Fruit fly (Drosophila melanogaster) whole organism, embryonic: Measurements from ENCODE around the gene GstD7.
A peak's percentile ranks its signal among the peaks of the same experiment; 100 is the strongest.

Experiments used
- Antp ChIP-seq: fragments of 200-800 bp; sonication (Bioruptor generic); optimal IDR thresholded peaks from 3 replicates; lab custom pipeline; 2016; ENCODE audit warnings: missing biosample characterization, missing genetic modification characterization
- Bgb ChIP-seq: fragments of 200-800 bp; sonication (Bioruptor generic); IDR thresholded peaks from 2 replicates; pipeline ENCODE4 v1.3.6; 2022; ENCODE audit warnings: missing biosample characterization, missing genetic modification characterization; ENCODE audit not compliant: partially characterized antibody
- BtbVII ChIP-seq: fragments of 200-800 bp; sonication (Bioruptor generic); optimal IDR thresholded peaks from 3 replicates; lab custom pipeline; 2017; ENCODE audit warnings: missing biosample characterization, mild to moderate bottlenecking, missing genetic modification characterization
- CG1024 ChIP-seq: fragments of 200-800 bp; sonication (Bioruptor generic); IDR thresholded peaks from 2 replicates; pipeline ENCODE4 v1.3.6; 2022; ENCODE audit warnings: missing biosample characterization, missing genetic modification characterization
- CG11456 ChIP-seq: fragments of 200-800 bp; sonication (Bioruptor generic); IDR thresholded peaks from 3 replicates; pipeline ENCODE4 v1.3.6; 2022; ENCODE audit warnings: missing biosample characterization, missing genetic modification characterization
- CG12391 ChIP-seq: fragments of 200-800 bp; sonication (Bioruptor generic); optimal IDR thresholded peaks from 3 replicates; lab custom pipeline; 2018; ENCODE audit warnings: missing biosample characterization, mild to moderate bottlenecking, missing genetic modification characterization, moderate library complexity
- CG12744 ChIP-seq: fragments of 200-800 bp; sonication (Bioruptor generic); optimal IDR thresholded peaks from 2 replicates; lab custom pipeline; 2016; ENCODE audit warnings: missing biosample characterization, missing genetic modification characterization
- CG12769 ChIP-seq: fragments of 200-800 bp; sonication (Bioruptor generic); optimal IDR thresholded peaks from 2 replicates; lab custom pipeline; 2019; ENCODE audit warnings: missing biosample characterization, mild to moderate bottlenecking, missing genetic modification characterization, moderate library complexity
- CG14014 ChIP-seq: fragments of 200-800 bp; sonication (Bioruptor generic); IDR thresholded peaks from 2 replicates; pipeline ENCODE4 v1.3.6; 2022; ENCODE audit warnings: missing biosample characterization, missing genetic modification characterization
- CG15514 ChIP-seq: fragments of 200-800 bp; sonication (Bioruptor generic); optimal IDR thresholded peaks from 3 replicates; lab custom pipeline; 2017; ENCODE audit warnings: missing biosample characterization, missing genetic modification characterization, mild to moderate bottlenecking, moderate library complexity, missing genetic modification reagents
- CG16863 ChIP-seq: fragments of 200-800 bp; sonication (Bioruptor generic); optimal IDR thresholded peaks from 3 replicates; lab custom pipeline; 2016; ENCODE audit warnings: missing biosample characterization, missing genetic modification characterization
- CG17186 ChIP-seq: fragments of 200-800 bp; sonication (Bioruptor generic); optimal IDR thresholded peaks from 3 replicates; lab custom pipeline; 2017; ENCODE audit warnings: missing biosample characterization, missing genetic modification reagents, missing genetic modification characterization
- CG17829 ChIP-seq: fragments of 200-800 bp; optimal IDR thresholded peaks from 2 replicates; lab custom pipeline; 2019; ENCODE audit warnings: missing biosample characterization, mild to moderate bottlenecking, missing genetic modification characterization, moderate library complexity
- CG2199 ChIP-seq: fragments of 200-800 bp; sonication (Bioruptor generic); IDR thresholded peaks from 3 replicates; pipeline ENCODE4 v1.3.6; 2022; ENCODE audit warnings: missing biosample characterization, missing genetic modification characterization
- CG30403 ChIP-seq: fragments of 200-800 bp; sonication (Bioruptor generic); optimal IDR thresholded peaks from 3 replicates; lab custom pipeline; 2016; ENCODE audit warnings: missing biosample characterization, missing genetic modification characterization
- CG32767 ChIP-seq: fragments of 200-800 bp; sonication (Bioruptor generic); IDR thresholded peaks from 2 replicates; pipeline ENCODE4 v1.3.6; 2022; ENCODE audit warnings: missing biosample characterization, missing genetic modification characterization
- CG34376 ChIP-seq: fragments of 200-800 bp; sonication (Bioruptor generic); optimal IDR thresholded peaks from 2 replicates; lab custom pipeline; 2018; ENCODE audit warnings: missing biosample characterization, mild to moderate bottlenecking, missing genetic modification characterization
- CG3847 ChIP-seq: fragments of 200-800 bp; sonication (Bioruptor generic); IDR thresholded peaks from 2 replicates; pipeline ENCODE4 v1.3.6; 2022; ENCODE audit warnings: missing biosample characterization, missing genetic modification characterization
- CG4328 ChIP-seq: fragments of 200-800 bp; sonication (Bioruptor generic); optimal IDR thresholded peaks from 3 replicates; lab custom pipeline; 2017; ENCODE audit warnings: missing biosample characterization, missing genetic modification reagents, missing genetic modification characterization
- CG4730 ChIP-seq: fragments of 200-800 bp; sonication (Bioruptor generic); IDR thresholded peaks from 2 replicates; pipeline ENCODE4 v1.3.6; 2022; ENCODE audit warnings: missing biosample characterization, missing genetic modification characterization
- CG6854 ChIP-seq: fragments of 200-800 bp; sonication (Bioruptor generic); optimal IDR thresholded peaks from 3 replicates; lab custom pipeline; 2017; ENCODE audit warnings: missing biosample characterization, mild to moderate bottlenecking, missing genetic modification characterization
- CG7786 ChIP-seq: fragments of 200-800 bp; sonication (Bioruptor generic); optimal IDR thresholded peaks from 2 replicates; lab custom pipeline; 2016; ENCODE audit warnings: missing biosample characterization, missing genetic modification characterization
- CG8290 ChIP-seq, 3 experiments: fragments of 200-800 bp; sonication (Bioruptor generic); optimal IDR thresholded peaks; 2 replicates each; lab custom pipeline; 2016 to 2019; ENCODE audit warnings: missing biosample characterization in 3 of 3, missing genetic modification characterization in 3 of 3, mild to moderate bottlenecking in 2 of 3, moderate library complexity in 1 of 3
- CG8944 ChIP-seq: fragments of 200-800 bp; sonication (Bioruptor generic); optimal IDR thresholded peaks from 3 replicates; lab custom pipeline; 2016; ENCODE audit warnings: missing biosample characterization, missing genetic modification characterization
- CG9437 ChIP-seq: fragments of 200-800 bp; sonication (Bioruptor generic); optimal IDR thresholded peaks from 2 replicates; lab custom pipeline; 2018; ENCODE audit warnings: missing biosample characterization, mild to moderate bottlenecking, missing genetic modification characterization
- CG9797 ChIP-seq: fragments of 200-800 bp; sonication (Bioruptor generic); optimal IDR thresholded peaks from 3 replicates; lab custom pipeline; 2018; ENCODE audit warnings: missing biosample characterization, mild to moderate bottlenecking, missing genetic modification characterization
- CG9932 ChIP-seq: fragments of 200-800 bp; sonication (Bioruptor generic); IDR thresholded peaks from 2 replicates; pipeline ENCODE4 v1.3.6; 2022; ENCODE audit warnings: missing biosample characterization, missing genetic modification characterization
- CoRest ChIP-seq: fragments of 200-800 bp; sonication (Bioruptor generic); optimal IDR thresholded peaks from 3 replicates; lab custom pipeline; 2018; ENCODE audit warnings: missing biosample characterization, mild to moderate bottlenecking, missing genetic modification characterization, moderate library complexity
- Dbx ChIP-seq: fragments of 200-800 bp; sonication (Bioruptor generic); IDR thresholded peaks from 3 replicates; pipeline ENCODE4 v1.3.6; 2022; ENCODE audit warnings: missing biosample characterization, missing genetic modification characterization
- Dek ChIP-seq: fragments of 200-800 bp; sonication (Bioruptor generic); optimal IDR thresholded peaks from 3 replicates; lab custom pipeline; 2019; ENCODE audit warnings: missing biosample characterization, mild to moderate bottlenecking, missing genetic modification characterization, moderate library complexity
- Drgx ChIP-seq: fragments of 200-800 bp; sonication (Bioruptor generic); IDR thresholded peaks from 2 replicates; pipeline ENCODE4 v1.3.6; 2022; ENCODE audit warnings: missing biosample characterization, missing genetic modification characterization
- E2f2 ChIP-seq: fragments of 200-800 bp; sonication (Bioruptor generic); IDR thresholded peaks from 2 replicates; pipeline ENCODE4 v1.3.6; 2022; ENCODE audit warnings: missing biosample characterization, missing genetic modification characterization
- Ets65A ChIP-seq: fragments of 200-800 bp; sonication (Bioruptor generic); peaks from one replicate; lab custom pipeline; 2016; ENCODE audit warnings: missing biosample characterization, missing genetic modification characterization
- Hsf ChIP-seq: fragments of 200-800 bp; sonication (Bioruptor generic); optimal IDR thresholded peaks from 3 replicates; lab custom pipeline; 2016; ENCODE audit warnings: missing biosample characterization, missing genetic modification characterization
- Lpt ChIP-seq: fragments of >200 bp; optimal IDR thresholded peaks from 2 replicates; lab custom pipeline; 2018; ENCODE audit warnings: missing biosample characterization, missing genetic modification characterization
- Myb ChIP-seq: fragments of 200-800 bp; sonication (Bioruptor generic); optimal IDR thresholded peaks from 2 replicates; lab custom pipeline; 2016; ENCODE audit warnings: missing biosample characterization, missing genetic modification characterization
- Sin3A ChIP-seq: fragments of >200 bp; optimal IDR thresholded peaks from 2 replicates; lab custom pipeline; 2018
- YL-1 ChIP-seq: fragments of 200-800 bp; sonication (Bioruptor generic); optimal IDR thresholded peaks from 3 replicates; lab custom pipeline; 2017; ENCODE audit warnings: missing biosample characterization, mild to moderate bottlenecking, missing genetic modification characterization
- amos ChIP-seq: fragments of 200-800 bp; sonication (Bioruptor generic); IDR thresholded peaks from 2 replicates; pipeline ENCODE4 v1.3.6; 2022; ENCODE audit warnings: missing biosample characterization, missing genetic modification characterization; ENCODE audit not compliant: partially characterized antibody
- bab2 ChIP-seq: fragments of 200-800 bp; sonication (Bioruptor generic); optimal IDR thresholded peaks from 2 replicates; lab custom pipeline; 2016; ENCODE audit warnings: missing biosample characterization, missing genetic modification characterization
- btn ChIP-seq: fragments of 200-800 bp; sonication (Bioruptor generic); optimal IDR thresholded peaks from 2 replicates; lab custom pipeline; 2016; ENCODE audit warnings: missing biosample characterization, missing genetic modification characterization
- cas ChIP-seq: fragments of 200-800 bp; sonication (Bioruptor generic); IDR thresholded peaks from 2 replicates; pipeline ENCODE4 v1.3.6; 2022; ENCODE audit warnings: missing biosample characterization, missing genetic modification characterization
- danr ChIP-seq: fragments of 200-800 bp; sonication (Bioruptor generic); IDR thresholded peaks from 2 replicates; pipeline ENCODE4 v1.3.6; 2022; ENCODE audit warnings: missing biosample characterization, missing genetic modification characterization
- fu2 ChIP-seq: fragments of 200-800 bp; sonication (Bioruptor generic); optimal IDR thresholded peaks from 2 replicates; lab custom pipeline; 2016; ENCODE audit warnings: missing biosample characterization, missing genetic modification characterization
- knrl ChIP-seq: fragments of 200-800 bp; sonication (Bioruptor generic); IDR thresholded peaks from 3 replicates; pipeline ENCODE4 v1.3.6; 2022; ENCODE audit warnings: missing biosample characterization, missing genetic modification characterization; ENCODE audit not compliant: partially characterized antibody
- odd ChIP-seq: fragments of 200-800 bp; sonication (Bioruptor generic); optimal IDR thresholded peaks from 2 replicates; lab custom pipeline; 2017; ENCODE audit warnings: missing biosample characterization, mild to moderate bottlenecking, missing genetic modification characterization
- otp ChIP-seq: fragments of 200-800 bp; sonication (Bioruptor generic); IDR thresholded peaks from 3 replicates; pipeline ENCODE4, ENCODE4 v1.3.6; 2022; ENCODE audit warnings: missing biosample characterization, missing genetic modification characterization
- pros ChIP-seq: fragments of 200-800 bp; sonication (Bioruptor generic); optimal IDR thresholded peaks from 3 replicates; lab custom pipeline; 2019; ENCODE audit warnings: missing biosample characterization, mild to moderate bottlenecking, missing genetic modification characterization, moderate library complexity
- so ChIP-seq: fragments of 200-800 bp; sonication (Bioruptor generic); IDR thresholded peaks from 3 replicates; pipeline ENCODE4 v1.3.6; 2022; ENCODE audit warnings: missing biosample characterization, missing genetic modification characterization
- trem ChIP-seq: fragments of 200-800 bp; optimal IDR thresholded peaks from 3 replicates; lab custom pipeline; 2019; ENCODE audit warnings: missing biosample characterization, mild to moderate bottlenecking, missing genetic modification characterization, moderate library complexity

The GstD7 gene

dm6 chr3R:12422379-12422975 is 44.2 kb downstream of the GstD7 start, which contains the start of the genes Scgbeta and CG17202 (continued):
- TF ChIP-seq CoRest (tag; lab: Kevin White, UChicago) (peak; percentile 54), CG9797 (GFP tag; lab: Kevin White, UChicago) (peak; percentile 79), CG16863 (no peak), otp (GFP tag; lab: Robert Waterston, UW) (peak; percentile 37; the same call in 1 of the 3 replicates), odd (no peak), CG30403 (GFP tag; lab: Kevin White, UChicago) (peak; percentile 37), Ets65A (GFP tag; lab: Kevin White, UChicago) (peak; percentile 49), CG2199 (no peak), CG9437 (GFP tag; lab: Kevin White, UChicago) (no peak), amos (GFP tag; lab: Robert Waterston, UW) (peak; percentile 55; the same call in 1 of the 2 replicates), CG6854 (GFP tag; lab: Kevin White, UChicago) (no peak), CG32767 (0 out of 2 replicates have a peak, but pooled peaks have one; percentile 12), YL-1 (peak; percentile 59), bab2 (GFP tag; lab: Kevin White, UChicago) (peak; percentile 7), cas (GFP tag; lab: Robert Waterston, UW) (no peak), Myb (GFP tag; lab: Kevin White, UChicago) (peak; percentile 85), E2f2 (GFP tag; lab: Robert Waterston, UW) (peak; percentile 72), CG9932 (GFP tag; lab: Robert Waterston, UW) (peak; percentile 56), CG11456 (peak; percentile 38; the same call in 1 of the 3 replicates), danr (GFP tag; lab: Robert Waterston, UW) (no peak), BtbVII (GFP tag; lab: Kevin White, UChicago) (no peak), CG1024 (GFP tag; lab: Robert Waterston, UW) (no peak), CG17829 (peak; percentile 27), Bgb (peak; percentile 33; the same call in 1 of the 2 replicates), CG15514 (GFP tag; lab: Kevin White, UChicago) (peak; percentile 100), Lpt (GFP tag; lab: Kevin White, UChicago) (no peak), pros (GFP tag; lab: Kevin White, UChicago) (no peak), so (GFP tag; lab: Robert Waterston, UW) (0 out of 3 replicates have a peak, but pooled peaks have one; percentile 35), Dbx (0 out of 3 replicates have a peak, but pooled peaks have one; percentile 27), CG17186 (GFP tag; lab: Kevin White, UChicago) (no peak), CG3847 (GFP tag; lab: Robert Waterston, UW) (peak; percentile 39; the same call in 1 of the 2 replicates), btn (GFP tag; lab: Kevin White, UChicago) (no peak), trem (tag; lab: Kevin White, UChicago) (peak; percentile 25), CG4328 (GFP tag; lab: Kevin White, UChicago) (no peak), fu2 (GFP tag; lab: Kevin White, UChicago) (peak; percentile 38), CG12744 (GFP tag; lab: Kevin White, UChicago) (peak; percentile 32), CG4730 (GFP tag; lab: Robert Waterston, UW) (no peak), CG12391 (tag; lab: Kevin White, UChicago) (peak; percentile 60), Hsf (GFP tag; lab: Kevin White, UChicago) (peak; percentile 17), knrl (GFP tag; lab: Robert Waterston, UW) (peak; percentile 49; the same call in 1 of the 3 replicates), CG12769 (tag; lab: Kevin White, UChicago) (no peak), CG8944 (GFP tag; lab: Kevin White, UChicago) (peak; percentile 25), CG34376 (GFP tag; lab: Kevin White, UChicago) (peak; percentile 40), CG14014 (GFP tag; lab: Robert Waterston, UW) (peak; percentile 35; the same call in 1 of the 2 replicates), CG7786 (GFP tag; lab: Kevin White, UChicago) (peak; percentile 3), CG8290 (GFP tag; optimal IDR thresholded peaks at IDR 0.05; lab: Kevin White, UChicago) (no peak), CG8290 (tag; optimal IDR thresholded peaks at IDR 0.05; lab: Kevin White, UChicago) (no peak), Antp (no peak), Drgx (no peak), Dek (tag; lab: Kevin White, UChicago) (peak; percentile 32), Sin3A (lab: Kevin White, UChicago) (peak; percentile 59)
